Fruit fly (Drosophila melanogaster) whole organism, embryonic: ENCODE results near the gene ImpE3.

Source experiments
- Abd-B ChIP-seq: fragments of 200-800 bp; sonication (Bioruptor generic); optimal IDR thresholded peaks from 2 replicates; lab custom pipeline; 2018; ENCODE audit warnings: missing biosample characterization, mild to moderate bottlenecking, missing genetic modification characterization, moderate library complexity
- Antp ChIP-seq: fragments of 200-800 bp; sonication (Bioruptor generic); optimal IDR thresholded peaks from 3 replicates; lab custom pipeline; 2016; ENCODE audit warnings: missing biosample characterization, missing genetic modification characterization
- B-H1 ChIP-seq: fragments of 200-800 bp; sonication (Bioruptor generic); IDR thresholded peaks from 3 replicates; pipeline ENCODE4 v1.3.6; 2022; ENCODE audit warnings: missing biosample characterization, missing genetic modification characterization
- CG10565 ChIP-seq: fragments of 200-800 bp; sonication (Bioruptor generic); optimal IDR thresholded peaks from 3 replicates; lab custom pipeline; 2016; ENCODE audit warnings: missing biosample characterization, mild to moderate bottlenecking, missing genetic modification characterization
- CG11504 ChIP-seq: fragments of 200-800 bp; sonication (Bioruptor generic); optimal IDR thresholded peaks from 3 replicates; lab custom pipeline; 2019; ENCODE audit warnings: missing biosample characterization, mild to moderate bottlenecking, missing genetic modification characterization, moderate library complexity
- CG12071 ChIP-seq: fragments of 200-800 bp; sonication (Bioruptor generic); optimal IDR thresholded peaks from 3 replicates; lab custom pipeline; 2018; ENCODE audit warnings: missing biosample characterization, mild to moderate bottlenecking, missing genetic modification characterization
- CG12236 ChIP-seq: fragments of 200-800 bp; sonication (Bioruptor generic); optimal IDR thresholded peaks from 2 replicates; lab custom pipeline; 2016; ENCODE audit warnings: missing biosample characterization, missing genetic modification characterization
- CG12769 ChIP-seq: fragments of 200-800 bp; sonication (Bioruptor generic); optimal IDR thresholded peaks from 2 replicates; lab custom pipeline; 2019; ENCODE audit warnings: missing biosample characterization, mild to moderate bottlenecking, missing genetic modification characterization, moderate library complexity
- CG14014 ChIP-seq: fragments of 200-800 bp; sonication (Bioruptor generic); IDR thresholded peaks from 2 replicates; pipeline ENCODE4 v1.3.6; 2022; ENCODE audit warnings: missing biosample characterization, missing genetic modification characterization
- CG15479 ChIP-seq: fragments of 200-800 bp; sonication (Bioruptor generic); optimal IDR thresholded peaks from 3 replicates; lab custom pipeline; 2019; ENCODE audit warnings: missing biosample characterization, mild to moderate bottlenecking, missing genetic modification characterization, moderate library complexity
- CG15514 ChIP-seq: fragments of 200-800 bp; sonication (Bioruptor generic); optimal IDR thresholded peaks from 3 replicates; lab custom pipeline; 2017; ENCODE audit warnings: missing biosample characterization, missing genetic modification characterization, mild to moderate bottlenecking, moderate library complexity, missing genetic modification reagents
- CG17802 ChIP-seq: fragments of 200-800 bp; sonication (Bioruptor generic); optimal IDR thresholded peaks from 2 replicates; lab custom pipeline; 2018; ENCODE audit warnings: missing biosample characterization, mild to moderate bottlenecking, missing genetic modification characterization, moderate library complexity
- CG1792 ChIP-seq: fragments of 200-800 bp; sonication (Bioruptor generic); optimal IDR thresholded peaks from 2 replicates; lab custom pipeline; 2016; ENCODE audit warnings: missing biosample characterization, missing genetic modification characterization
- CG18619 ChIP-seq: fragments of 200-800 bp; sonication (Bioruptor generic); optimal IDR thresholded peaks from 3 replicates; lab custom pipeline; 2017; ENCODE audit warnings: missing biosample characterization, mild to moderate bottlenecking, missing genetic modification characterization
- CG2120 ChIP-seq: fragments of 200-800 bp; sonication (Bioruptor generic); optimal IDR thresholded peaks from 3 replicates; lab custom pipeline; 2016; ENCODE audit warnings: missing biosample characterization, missing genetic modification characterization
- CG30403 ChIP-seq: fragments of 200-800 bp; sonication (Bioruptor generic); optimal IDR thresholded peaks from 3 replicates; lab custom pipeline; 2016; ENCODE audit warnings: missing biosample characterization, missing genetic modification characterization
- CG34224 ChIP-seq: fragments of 200-800 bp; sonication (Bioruptor generic); IDR thresholded peaks from 3 replicates; pipeline ENCODE4 v1.3.6; 2022; ENCODE audit warnings: missing biosample characterization, missing genetic modification characterization; ENCODE audit not compliant: partially characterized antibody
- CG34376 ChIP-seq: fragments of 200-800 bp; sonication (Bioruptor generic); optimal IDR thresholded peaks from 2 replicates; lab custom pipeline; 2018; ENCODE audit warnings: missing biosample characterization, mild to moderate bottlenecking, missing genetic modification characterization
- CG4617 ChIP-seq: fragments of 200-800 bp; sonication (Bioruptor generic); optimal IDR thresholded peaks from 3 replicates; lab custom pipeline; 2016; ENCODE audit warnings: missing biosample characterization, missing genetic modification characterization, borderline replicate concordance
- CG6791 ChIP-seq: fragments of 200-800 bp; sonication (Bioruptor generic); IDR thresholded peaks from 3 replicates; pipeline ENCODE4 v1.3.6; 2022; ENCODE audit warnings: missing biosample characterization, missing genetic modification characterization; ENCODE audit not compliant: partially characterized antibody
- CG7556 ChIP-seq: fragments of 200-800 bp; sonication (Bioruptor generic); optimal IDR thresholded peaks from 2 replicates; lab custom pipeline; 2017; ENCODE audit warnings: missing biosample characterization, mild to moderate bottlenecking, missing genetic modification characterization
- CG7786 ChIP-seq: fragments of 200-800 bp; sonication (Bioruptor generic); optimal IDR thresholded peaks from 2 replicates; lab custom pipeline; 2016; ENCODE audit warnings: missing biosample characterization, missing genetic modification characterization
- CG8765 ChIP-seq: fragments of 200-800 bp; sonication (Bioruptor generic); IDR thresholded peaks from 2 replicates; pipeline ENCODE4 v1.3.6; 2022; ENCODE audit warnings: missing biosample characterization, missing genetic modification characterization
- CG8944 ChIP-seq: fragments of 200-800 bp; sonication (Bioruptor generic); optimal IDR thresholded peaks from 3 replicates; lab custom pipeline; 2016; ENCODE audit warnings: missing biosample characterization, missing genetic modification characterization
- CG9817 ChIP-seq: fragments of 200-800 bp; sonication (Bioruptor generic); optimal IDR thresholded peaks from 2 replicates; lab custom pipeline; 2018; ENCODE audit warnings: missing biosample characterization, mild to moderate bottlenecking, missing genetic modification characterization, moderate library complexity
- CG9876 ChIP-seq: fragments of 200-800 bp; sonication (Bioruptor generic); optimal IDR thresholded peaks from 2 replicates; lab custom pipeline; 2016; ENCODE audit warnings: missing biosample characterization, missing genetic modification characterization
- Dp ChIP-seq: fragments of 200-800 bp; sonication (Bioruptor generic); optimal IDR thresholded peaks from 2 replicates; lab custom pipeline; 2018; ENCODE audit warnings: missing biosample characterization, mild to moderate bottlenecking, missing genetic modification characterization, moderate library complexity
- Fer2 ChIP-seq: fragments of 200-800 bp; sonication (Bioruptor generic); optimal IDR thresholded peaks from 2 replicates; lab custom pipeline; 2018; ENCODE audit warnings: missing biosample characterization, mild to moderate bottlenecking, missing genetic modification characterization, moderate library complexity
- Hmx ChIP-seq: fragments of 200-800 bp; sonication (Bioruptor generic); optimal IDR thresholded peaks from 2 replicates; lab custom pipeline; 2016; ENCODE audit warnings: missing biosample characterization, missing genetic modification characterization
- Xbp1 ChIP-seq: fragments of 200-800 bp; sonication (Bioruptor generic); optimal IDR thresholded peaks from 3 replicates; lab custom pipeline; 2016; ENCODE audit warnings: missing biosample characterization, mild to moderate bottlenecking, missing genetic modification characterization
- aop ChIP-seq: fragments of 200-800 bp; sonication (Bioruptor generic); IDR thresholded peaks from 2 replicates; pipeline ENCODE4 v1.3.6; 2022; ENCODE audit warnings: missing biosample characterization, missing genetic modification characterization
- ara ChIP-seq: fragments of 200-800 bp; sonication (Bioruptor generic); IDR thresholded peaks from 2 replicates; pipeline ENCODE4 v1.3.6; 2022; ENCODE audit warnings: missing biosample characterization, missing genetic modification characterization
- bcd ChIP-seq: fragments of 200-800 bp; sonication (Bioruptor generic); optimal IDR thresholded peaks from 2 replicates; lab custom pipeline; 2017; ENCODE audit warnings: missing biosample characterization, mild to moderate bottlenecking, missing genetic modification characterization
- croc ChIP-seq: fragments of 200-800 bp; sonication (Bioruptor generic); conservative IDR thresholded peaks from 3 replicates; pipeline ENCODE4 v1.3.6; 2022; ENCODE audit warnings: missing biosample characterization, missing genetic modification characterization
- crol ChIP-seq: fragments of 200-800 bp; sonication (Bioruptor generic); IDR thresholded peaks from 2 replicates; pipeline ENCODE4 v1.3.6; 2022; ENCODE audit warnings: missing biosample characterization, missing genetic modification characterization
- cwo ChIP-seq: fragments of 200-800 bp; sonication (Bioruptor generic); optimal IDR thresholded peaks from 3 replicates; lab custom pipeline; 2017; ENCODE audit warnings: missing biosample characterization, missing genetic modification characterization, mild to moderate bottlenecking, moderate library complexity, missing genetic modification reagents
- emc ChIP-seq: fragments of 200-800 bp; sonication (Bioruptor generic); optimal IDR thresholded peaks from 2 replicates; lab custom pipeline; 2016; ENCODE audit warnings: missing biosample characterization, missing genetic modification characterization
- esg ChIP-seq: fragments of 200-800 bp; sonication (Bioruptor generic); conservative IDR thresholded peaks from 2 replicates; pipeline ENCODE4 v1.3.6; 2022; ENCODE audit warnings: missing biosample characterization, missing genetic modification characterization
- exex ChIP-seq: fragments of 200-800 bp; sonication (Bioruptor generic); optimal IDR thresholded peaks from 4 replicates; lab custom pipeline; 2018; ENCODE audit warnings: missing biosample characterization, mild to moderate bottlenecking, missing genetic modification characterization, moderate library complexity
- grn ChIP-seq: fragments of 200-800 bp; sonication (Bioruptor generic); optimal IDR thresholded peaks from 3 replicates; lab custom pipeline; 2017; ENCODE audit warnings: missing biosample characterization, missing genetic modification characterization
- gsb ChIP-seq: fragments of 200-800 bp; sonication (Bioruptor generic); IDR thresholded peaks from 2 replicates; pipeline ENCODE4 v1.3.6; 2022; ENCODE audit warnings: missing biosample characterization, missing genetic modification characterization
- hth ChIP-seq: fragments of >200 bp; optimal IDR thresholded peaks from 2 replicates; lab custom pipeline; 2017; ENCODE audit warnings: inconsistent platforms
- inv ChIP-seq: fragments of 200-800 bp; sonication (Bioruptor generic); IDR thresholded peaks from 2 replicates; pipeline ENCODE4 v1.3.6; 2022; ENCODE audit warnings: missing biosample characterization, missing genetic modification characterization; ENCODE audit not compliant: partially characterized antibody
- knrl ChIP-seq: fragments of 200-800 bp; sonication (Bioruptor generic); IDR thresholded peaks from 3 replicates; pipeline ENCODE4 v1.3.6; 2022; ENCODE audit warnings: missing biosample characterization, missing genetic modification characterization; ENCODE audit not compliant: partially characterized antibody
- mam ChIP-seq: fragments of 200-800 bp; sonication (Bioruptor generic); optimal IDR thresholded peaks from 3 replicates; lab custom pipeline; 2016; ENCODE audit warnings: missing biosample characterization, missing genetic modification characterization
- nom ChIP-seq: fragments of 200-800 bp; sonication (Bioruptor generic); optimal IDR thresholded peaks from 2 replicates; lab custom pipeline; 2017; ENCODE audit warnings: missing biosample characterization, missing genetic modification characterization, mild to moderate bottlenecking, moderate library complexity, missing genetic modification reagents
- pfk ChIP-seq: fragments of 200-800 bp; sonication (Bioruptor generic); optimal IDR thresholded peaks from 2 replicates; lab custom pipeline; 2018; ENCODE audit warnings: missing biosample characterization, mild to moderate bottlenecking, missing genetic modification characterization, moderate library complexity
- slbo ChIP-seq: fragments of 200-800 bp; sonication (Bioruptor generic); IDR thresholded peaks from 2 replicates; pipeline ENCODE4 v1.3.6; 2022; ENCODE audit warnings: missing biosample characterization, missing genetic modification characterization
- sqz ChIP-seq: fragments of 200-800 bp; sonication (Bioruptor generic); optimal IDR thresholded peaks from 3 replicates; lab custom pipeline; 2018; ENCODE audit warnings: missing biosample characterization, mild to moderate bottlenecking, missing genetic modification characterization
- sr ChIP-seq: fragments of 200-800 bp; sonication (Bioruptor generic); IDR thresholded peaks from 3 replicates; pipeline ENCODE4 v1.3.6; 2022; ENCODE audit warnings: missing biosample characterization, missing genetic modification characterization
- tna ChIP-seq: fragments of 200-800 bp; sonication (Bioruptor generic); IDR thresholded peaks from 2 replicates; pipeline ENCODE4 v1.3.6; 2022; ENCODE audit warnings: missing biosample characterization, missing genetic modification characterization; ENCODE audit not compliant: partially characterized antibody

ImpE3 gene

dm6 chr3R:8072635-8073034, 43.3 kb upstream of the ImpE3 start (continued):
- TF ChIP-seq Abd-B (GFP tag; lab: Kevin White, UChicago) (no peak), Fer2 (tag; lab: Kevin White, UChicago) (no peak), CG8944 (GFP tag; lab: Kevin White, UChicago) (no peak), grn (GFP tag; lab: Kevin White, UChicago) (no peak), nom (GFP tag; lab: Kevin White, UChicago) (no peak), Hmx (no peak), CG12236 (GFP tag; lab: Kevin White, UChicago) (no peak), CG15514 (GFP tag; lab: Kevin White, UChicago) (peak; percentile 42), sqz (GFP tag; lab: Kevin White, UChicago) (no peak), emc (no peak), esg (GFP tag; lab: Robert Waterston, UW) (no peak), CG9817 (tag; lab: Kevin White, UChicago) (peak; percentile 22), Xbp1 (peak; percentile 25), CG12769 (tag; lab: Kevin White, UChicago) (peak; percentile 34), CG18619 (GFP tag; lab: Kevin White, UChicago) (peak; percentile 7), CG1792 (GFP tag; lab: Kevin White, UChicago) (no peak), slbo (peak; percentile 59), B-H1 (GFP tag; lab: Robert Waterston, UW) (no peak), crol (GFP tag; lab: Robert Waterston, UW) (no peak), CG2120 (peak; percentile 63), Antp (GFP tag; lab: Kevin White, UChicago) (no peak), CG34224 (no peak), CG10565 (GFP tag; lab: Kevin White, UChicago) (no peak), CG6791 (no peak), ara (GFP tag; lab: Robert Waterston, UW) (peak; percentile 60), croc (GFP tag; lab: Robert Waterston, UW) (no peak), CG15479 (GFP tag; lab: Kevin White, UChicago) (no peak), CG30403 (GFP tag; lab: Kevin White, UChicago) (peak; percentile 28), CG34376 (GFP tag; lab: Kevin White, UChicago) (no peak), tna (no peak), knrl (GFP tag; lab: Robert Waterston, UW) (no peak), CG14014 (GFP tag; lab: Robert Waterston, UW) (peak; percentile 28; the same call in 1 of the 2 replicates), cwo (GFP tag; lab: Kevin White, UChicago) (peak; percentile 44), hth (lab: Kevin White, UChicago) (no peak), CG9876 (GFP tag; lab: Kevin White, UChicago) (no peak), exex (no peak), gsb (GFP tag; lab: Robert Waterston, UW) (no peak), bcd (GFP tag; lab: Kevin White, UChicago) (peak; percentile 35), aop (no peak), inv (GFP tag; lab: Robert Waterston, UW) (no peak), Dp (no peak), CG8765 (GFP tag; lab: Robert Waterston, UW) (no peak), CG7556 (GFP tag; lab: Kevin White, UChicago) (peak; percentile 34), sr (GFP tag; lab: Robert Waterston, UW) (no peak), CG12071 (GFP tag; lab: Kevin White, UChicago) (no peak), mam (GFP tag; lab: Kevin White, UChicago) (peak; percentile 20), pfk (GFP tag; lab: Kevin White, UChicago) (no peak), CG17802 (tag; lab: Kevin White, UChicago) (no peak), CG7786 (GFP tag; lab: Kevin White, UChicago) (peak; percentile 4), CG11504 (tag; lab: Kevin White, UChicago) (peak; percentile 66), CG4617 (GFP tag; lab: Kevin White, UChicago) (no peak)
